Worm (Caenorhabditis elegans) whole organism, young adult: ENCODE data around the gene T26A8.3.

Experiments
- B0019.2 ChIP-seq: fragments of 200-800 bp; sonication (Bioruptor generic); conservative IDR thresholded peaks from 2 replicates; pipeline ENCODE4 v1.3.6; 2022; ENCODE audit warnings: missing genetic modification reagents, missing genetic modification characterization, missing compliant biosample characterization
- C17E4.6 ChIP-seq: fragments of 200-800 bp; sonication (Bioruptor generic); IDR thresholded peaks from 2 replicates; pipeline ENCODE4 v1.3.6; 2022; ENCODE audit warnings: missing genetic modification reagents, missing genetic modification characterization, missing compliant biosample characterization
- F37B4.10 ChIP-seq: fragments of 200-800 bp; sonication (Bioruptor generic); IDR thresholded peaks from 2 replicates; pipeline ENCODE4 v1.3.6; 2022; ENCODE audit warnings: missing genetic modification characterization, missing compliant biosample characterization
- F57A8.1 ChIP-seq: fragments of 200-800 bp; sonication (Bioruptor generic); optimal IDR thresholded peaks from 2 replicates; lab custom pipeline; 2018; ENCODE audit warnings: mild to moderate bottlenecking, missing genetic modification characterization, moderate library complexity, missing compliant biosample characterization
- F57C9.4 ChIP-seq: sonication (generic microtip); optimal IDR thresholded peaks from 2 replicates; lab custom pipeline; 2017; ENCODE audit warnings: mild to moderate bottlenecking, missing genetic modification characterization, missing compliant biosample characterization
- Y53F4B.3 ChIP-seq: fragments of 200-800 bp; sonication (Bioruptor generic); IDR thresholded peaks from 2 replicates; pipeline ENCODE4 v1.3.6; 2022; ENCODE audit warnings: missing genetic modification reagents, missing genetic modification characterization, missing compliant biosample characterization
- Y53G8AR.9 ChIP-seq: fragments of 200-800 bp; sonication (Bioruptor generic); conservative IDR thresholded peaks from 2 replicates; pipeline ENCODE4 v1.3.6; 2022; ENCODE audit warnings: missing genetic modification reagents, missing genetic modification characterization, missing compliant biosample characterization
- Y79H2A.3 ChIP-seq: fragments of 200-800 bp; sonication (Bioruptor generic); conservative IDR thresholded peaks from 2 replicates; pipeline ENCODE4 v1.3.6; 2022; ENCODE audit warnings: missing genetic modification reagents, missing genetic modification characterization, missing compliant biosample characterization
- Y95B8A.8 ChIP-seq: fragments of 200-800 bp; sonication (Bioruptor generic); IDR thresholded peaks from 2 replicates; pipeline ENCODE4 v1.3.6; 2022; ENCODE audit warnings: missing genetic modification reagents, missing genetic modification characterization, missing compliant biosample characterization
- akir-1 ChIP-seq: fragments of 200-800 bp; sonication (Bioruptor generic); optimal IDR thresholded peaks from 2 replicates; lab custom pipeline; 2018; ENCODE audit warnings: mild to moderate bottlenecking, missing genetic modification characterization, moderate library complexity, missing compliant biosample characterization
- aptf-2 ChIP-seq: fragments of 200-800 bp; sonication (Bioruptor generic); conservative IDR thresholded peaks from 2 replicates; pipeline ENCODE4 v1.3.6; 2022; ENCODE audit warnings: missing genetic modification reagents, missing genetic modification characterization, missing compliant biosample characterization
- aptf-3 ChIP-seq: fragments of 200-800 bp; sonication (Bioruptor generic); IDR thresholded peaks from 2 replicates; pipeline ENCODE4 v1.3.6; 2022; ENCODE audit warnings: missing genetic modification characterization, missing compliant biosample characterization
- atf-7 ChIP-seq: sonication (generic microtip); optimal IDR thresholded peaks from 2 replicates; lab custom pipeline; 2017; ENCODE audit warnings: mild to moderate bottlenecking, missing genetic modification characterization, missing compliant biosample characterization
- attf-5 ChIP-seq: fragments of 200-800 bp; sonication (Bioruptor generic); optimal IDR thresholded peaks from 2 replicates; lab custom pipeline; 2018; ENCODE audit warnings: mild to moderate bottlenecking, missing genetic modification characterization, missing compliant biosample characterization
- attf-6 ChIP-seq: fragments of 200-800 bp; sonication (Bioruptor generic); IDR thresholded peaks from 2 replicates; pipeline ENCODE4 v1.3.6; 2022; ENCODE audit warnings: missing genetic modification reagents, missing genetic modification characterization, missing compliant biosample characterization
- bed-1 ChIP-seq: fragments of 200-800 bp; sonication (Bioruptor generic); IDR thresholded peaks from 2 replicates; pipeline ENCODE4 v1.3.6; 2022; ENCODE audit warnings: missing genetic modification reagents, missing genetic modification characterization, missing compliant biosample characterization
- ccch-3 ChIP-seq: fragments of 200-800 bp; sonication (Bioruptor generic); optimal IDR thresholded peaks from 2 replicates; lab custom pipeline; 2018; ENCODE audit warnings: mild to moderate bottlenecking, missing genetic modification characterization, missing compliant biosample characterization
- cebp-2 ChIP-seq: fragments of 200-800 bp; sonication (Bioruptor generic); IDR thresholded peaks from 2 replicates; pipeline ENCODE4 v1.3.6; 2022; ENCODE audit warnings: missing genetic modification characterization, missing compliant biosample characterization
- ceh-27 ChIP-seq: fragments of 200-800 bp; sonication (Bioruptor generic); optimal IDR thresholded peaks from 2 replicates; lab custom pipeline; 2018; ENCODE audit warnings: mild to moderate bottlenecking, missing genetic modification characterization, moderate library complexity, missing compliant biosample characterization
- die-1 ChIP-seq: sonication (generic microtip); optimal IDR thresholded peaks from 2 replicates; lab custom pipeline; 2016; ENCODE audit warnings: missing genotype, mild to moderate bottlenecking, missing genetic modification characterization, missing compliant biosample characterization
- dox-1 ChIP-seq: fragments of 200-800 bp; sonication (Bioruptor generic); IDR thresholded peaks from 2 replicates; pipeline ENCODE4 v1.3.6; 2022; ENCODE audit warnings: missing genetic modification reagents, missing genetic modification characterization, missing compliant biosample characterization
- egl-44 ChIP-seq: fragments of 200-800 bp; sonication (Bioruptor generic); IDR thresholded peaks from 2 replicates; pipeline ENCODE4 v1.3.6; 2022; ENCODE audit warnings: missing genetic modification reagents, missing genetic modification characterization, missing compliant biosample characterization
- egrh-3 ChIP-seq: fragments of 200-800 bp; sonication (Bioruptor generic); IDR thresholded peaks from 2 replicates; pipeline ENCODE4 v1.3.6; 2022; ENCODE audit warnings: missing genetic modification reagents, missing genetic modification characterization, missing compliant biosample characterization
- ekl-4 ChIP-seq: fragments of 200-800 bp; sonication (Bioruptor generic); IDR thresholded peaks from 2 replicates; pipeline ENCODE4 v1.3.6; 2022; ENCODE audit warnings: missing genetic modification reagents, missing genetic modification characterization, missing compliant biosample characterization
- fkh-3 ChIP-seq: sonication (generic microtip); optimal IDR thresholded peaks from 2 replicates; lab custom pipeline; 2016; ENCODE audit warnings: mild to moderate bottlenecking, missing genetic modification characterization, missing compliant biosample characterization
- hlh-12 ChIP-seq: sonication (generic microtip); optimal IDR thresholded peaks from 2 replicates; lab custom pipeline; 2016; ENCODE audit warnings: missing genetic modification characterization, missing compliant biosample characterization
- hmg-1.2 ChIP-seq: fragments of 200-800 bp; sonication (Bioruptor generic); IDR thresholded peaks from 2 replicates; pipeline ENCODE4 v1.3.6; 2022; ENCODE audit warnings: missing genetic modification reagents, missing genetic modification characterization, missing compliant biosample characterization
- hmg-20 ChIP-seq: fragments of 200-800 bp; sonication (Bioruptor generic); IDR thresholded peaks from 2 replicates; pipeline ENCODE4 v1.3.6; 2022; ENCODE audit warnings: missing genetic modification reagents, missing genetic modification characterization, missing compliant biosample characterization
- let-526 ChIP-seq: fragments of 200-800 bp; sonication (Bioruptor generic); IDR thresholded peaks from 2 replicates; pipeline ENCODE4 v1.3.6; 2022; ENCODE audit warnings: missing genetic modification reagents, missing genetic modification characterization, missing compliant biosample characterization
- let-607 ChIP-seq, 2 experiments: fragments of 200-800 bp in 1 of 2; sonication (Bioruptor generic) in 1 of 2; sonication (generic microtip) in 1 of 2; optimal IDR thresholded peaks; 2 replicates each; lab custom pipeline; 2016 to 2018; ENCODE audit warnings: mild to moderate bottlenecking in 2 of 2, missing compliant biosample characterization in 2 of 2, missing genetic modification characterization in 2 of 2, moderate library complexity in 2 of 2, missing genotype in 1 of 2
- lin-40 ChIP-seq: sonication (generic microtip); optimal IDR thresholded peaks from 2 replicates; lab custom pipeline; 2016; ENCODE audit warnings: missing genetic modification characterization, mild to moderate bottlenecking, missing compliant biosample characterization, missing genotype, missing genetic modification reagents
- madf-10 ChIP-seq: sonication (generic microtip); optimal IDR thresholded peaks from 2 replicates; lab custom pipeline; 2016; ENCODE audit warnings: mild to moderate bottlenecking, missing genetic modification characterization, missing compliant biosample characterization
- madf-3 ChIP-seq: fragments of 200-800 bp; sonication (Bioruptor generic); IDR thresholded peaks from 2 replicates; pipeline ENCODE4 v1.3.6; 2022; ENCODE audit warnings: missing genetic modification reagents, missing genetic modification characterization, missing compliant biosample characterization
- madf-8 ChIP-seq: fragments of 200-800 bp; sonication (Bioruptor generic); conservative IDR thresholded peaks from 2 replicates; pipeline ENCODE4 v1.3.6; 2022; ENCODE audit warnings: missing genetic modification reagents, missing genetic modification characterization, missing compliant biosample characterization
- mel-28 ChIP-seq: sonication (generic microtip); optimal IDR thresholded peaks from 2 replicates; lab custom pipeline; 2016; ENCODE audit warnings: borderline replicate concordance, mild to moderate bottlenecking, missing genetic modification characterization, missing compliant biosample characterization
- pbrm-1 ChIP-seq: fragments of 200-800 bp; sonication (Bioruptor generic); IDR thresholded peaks from 2 replicates; pipeline ENCODE4 v1.3.6; 2022; ENCODE audit warnings: missing genetic modification reagents, missing genetic modification characterization, missing compliant biosample characterization
- pha-4 ChIP-seq: fragments of 150-350 bp; sonication (generic microtip); optimal IDR thresholded peaks from 2 replicates; lab custom pipeline; 2014; ENCODE audit warnings: missing biosample characterization, missing genetic modification reagents, missing genetic modification characterization
- sdz-38 ChIP-seq: sonication (generic microtip); optimal IDR thresholded peaks from 2 replicates; lab custom pipeline; 2016; ENCODE audit warnings: missing genotype, missing genetic modification characterization, missing compliant biosample characterization
- snpc-1.1 ChIP-seq: sonication (generic microtip); optimal IDR thresholded peaks from 2 replicates; lab custom pipeline; 2017; ENCODE audit warnings: missing genetic modification characterization, mild to moderate bottlenecking, missing compliant biosample characterization, antibody characterized with exemption, moderate library complexity, missing genotype, missing genetic modification reagents; ENCODE audit not compliant: insufficient read depth
- snpc-1.3 ChIP-seq: sonication (generic microtip); optimal IDR thresholded peaks from 2 replicates; lab custom pipeline; 2017; ENCODE audit warnings: missing genetic modification characterization, mild to moderate bottlenecking, missing compliant biosample characterization, antibody characterized with exemption, moderate library complexity, missing genotype, missing genetic modification reagents; ENCODE audit not compliant: insufficient read depth
- snpc-3.4 ChIP-seq: sonication (generic microtip); optimal IDR thresholded peaks from 2 replicates; lab custom pipeline; 2017; ENCODE audit warnings: missing genetic modification characterization, mild to moderate bottlenecking, missing compliant biosample characterization, antibody characterized with exemption, moderate library complexity, missing genotype, missing genetic modification reagents
- sptf-2 ChIP-seq: fragments of 200-800 bp; sonication (Bioruptor generic); optimal IDR thresholded peaks from 2 replicates; lab custom pipeline; 2018; ENCODE audit warnings: mild to moderate bottlenecking, missing genetic modification characterization, missing compliant biosample characterization
- tbp1 ChIP-seq: fragments of 200-800 bp; sonication (Bioruptor generic); optimal IDR thresholded peaks from 2 replicates; lab custom pipeline; 2018; ENCODE audit warnings: mild to moderate bottlenecking, missing genetic modification characterization, missing compliant biosample characterization
- tlf-1 ChIP-seq: fragments of 200-800 bp; sonication (Bioruptor generic); optimal IDR thresholded peaks from 2 replicates; lab custom pipeline; 2018; ENCODE audit warnings: mild to moderate bottlenecking, missing genetic modification characterization, missing compliant biosample characterization
- zim-3 ChIP-seq: sonication (generic microtip); optimal IDR thresholded peaks from 2 replicates; lab custom pipeline; 2017; ENCODE audit warnings: mild to moderate bottlenecking, missing genetic modification characterization, moderate library complexity, missing compliant biosample characterization
- ztf-26 ChIP-seq: sonication (generic microtip); optimal IDR thresholded peaks from 2 replicates; lab custom pipeline; 2017; ENCODE audit warnings: missing genetic modification characterization, missing compliant biosample characterization
- ztf-28 ChIP-seq: fragments of 200-800 bp; sonication (Bioruptor generic); IDR thresholded peaks from 2 replicates; pipeline ENCODE4 v1.3.6; 2022; ENCODE audit warnings: missing genetic modification reagents, missing genetic modification characterization, missing compliant biosample characterization
- ztf-6 ChIP-seq: fragments of 200-800 bp; sonication (Bioruptor generic); IDR thresholded peaks from 2 replicates; pipeline ENCODE4 v1.3.6; 2022; ENCODE audit warnings: missing genetic modification reagents, missing genetic modification characterization, missing compliant biosample characterization

T26A8.3 gene

DNA sequence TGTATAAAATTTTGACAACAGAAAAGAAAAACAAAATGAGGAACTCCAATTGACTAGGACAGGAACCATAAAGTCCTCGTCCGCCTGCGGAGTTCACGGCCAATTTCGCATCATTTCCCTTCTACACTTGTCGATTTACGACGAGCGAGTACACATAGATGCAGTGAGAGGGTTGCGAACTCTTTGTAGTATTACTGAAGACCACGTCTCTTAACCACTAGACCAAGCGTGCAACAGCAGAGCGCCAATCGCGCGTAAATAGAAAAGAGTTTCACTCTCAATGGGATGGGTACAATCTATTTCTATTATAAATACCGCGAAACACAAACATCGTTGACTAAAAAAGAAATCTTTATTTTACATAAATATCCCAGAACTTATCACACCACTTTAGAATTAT lies 51.1 kb downstream of the T26A8.3 start (continued):
- TF ChIP-seq tlf-1 (peak; percentile 24), ztf-6 (GFP tag; lab: Robert Waterston, UW) (0 out of 2 replicates have a peak, but pooled peaks have one; percentile 48), madf-10 (peak; percentile 56), ceh-27 (GFP tag; lab: Kevin White, UChicago) (peak; percentile 70), Y53F4B.3 (GFP tag; lab: Robert Waterston, UW) (peak; percentile 20; the same call in 1 of the 2 replicates), tbp1 (GFP tag; lab: Kevin White, UChicago) (peak; percentile 89), cebp-2 (GFP tag; lab: Robert Waterston, UW) (no peak), mel-28 (tag; lab: Kevin White, UChicago) (no peak), pha-4 (no peak), sdz-38 (tag; lab: Kevin White, UChicago) (no peak), hmg-20 (GFP tag; lab: Robert Waterston, UW) (0 out of 2 replicates have a peak, but pooled peaks have one; percentile 37), dox-1 (peak; percentile 82), pbrm-1 (GFP tag; lab: Robert Waterston, UW) (peak; percentile 62; the same call in 1 of the 2 replicates), ekl-4 (GFP tag; lab: Robert Waterston, UW) (peak; percentile 66), ztf-28 (GFP tag; lab: Robert Waterston, UW) (no peak), snpc-3.4 (tag; lab: Kevin White, UChicago) (peak; percentile 82), ccch-3 (GFP tag; lab: Kevin White, UChicago) (peak; percentile 50), B0019.2 (GFP tag; lab: Robert Waterston, UW) (no peak; the same call in 1 of the 2 replicates), madf-8 (GFP tag; lab: Robert Waterston, UW) (0 out of 2 replicates have a peak, but pooled peaks have one; percentile 25), die-1 (tag; lab: Kevin White, UChicago) (peak; percentile 90), ztf-26 (peak; percentile 42), sptf-2 (GFP tag; lab: Kevin White, UChicago) (peak; percentile 49), aptf-3 (GFP tag; lab: Robert Waterston, UW) (0 out of 2 replicates have a peak, but pooled peaks have one; percentile 36), aptf-2 (GFP tag; lab: Robert Waterston, UW) (no peak), let-526 (GFP tag; lab: Robert Waterston, UW) (no peak), zim-3 (peak; percentile 75), attf-5 (GFP tag; lab: Kevin White, UChicago) (peak; percentile 49), snpc-1.3 (tag; lab: Kevin White, UChicago) (peak; percentile 84), atf-7 (tag; lab: Kevin White, UChicago) (peak; percentile 31), hlh-12 (tag; lab: Kevin White, UChicago) (peak; percentile 22), bed-1 (GFP tag; lab: Robert Waterston, UW) (no peak), egl-44 (GFP tag; lab: Robert Waterston, UW) (peak; percentile 67; the same call in 1 of the 2 replicates), akir-1 (GFP tag; lab: Kevin White, UChicago) (no peak), hmg-1.2 (peak; percentile 63), lin-40 (tag; lab: Kevin White, UChicago) (peak; percentile 64), madf-3 (GFP tag; lab: Robert Waterston, UW) (no peak), fkh-3 (no peak), Y95B8A.8 (GFP tag; lab: Robert Waterston, UW) (peak; percentile 80), F37B4.10 (GFP tag; lab: Robert Waterston, UW) (no peak), egrh-3 (GFP tag; lab: Robert Waterston, UW) (no peak), F57A8.1 (GFP tag; lab: Kevin White, UChicago) (no peak), F57C9.4 (tag; lab: Kevin White, UChicago) (no peak), Y79H2A.3 (0 out of 2 replicates have a peak, but pooled peaks have one; percentile 54), snpc-1.1 (tag; lab: Kevin White, UChicago) (peak; percentile 46), attf-6 (GFP tag; lab: Robert Waterston, UW) (0 out of 2 replicates have a peak, but pooled peaks have one; percentile 16), Y53G8AR.9 (GFP tag; lab: Robert Waterston, UW) (peak; percentile 80), let-607 (tag; optimal IDR thresholded peaks at IDR 0.05; lab: Kevin White, UChicago) (peak in 1 of 2 experiments; percentile 50), C17E4.6 (GFP tag; lab: Robert Waterston, UW) (peak; percentile 43; the same call in 1 of the 2 replicates)
